Worm (Caenorhabditis elegans) whole organism, L2 larva: ENCODE results near the gene F57G4.10.

Experiments used
- ZK546.5 ChIP-seq: sonication (generic microtip); optimal IDR thresholded peaks from 2 replicates; lab custom pipeline; 2017; ENCODE audit warnings: missing biosample characterization, missing genetic modification characterization
- egl-27 ChIP-seq: sonication (generic microtip); optimal IDR thresholded peaks from 3 replicates; lab custom pipeline; 2017; ENCODE audit warnings: missing biosample characterization, missing genetic modification reagents, missing genetic modification characterization
- lin-39 ChIP-seq: fragments of 150-350 bp; optimal IDR thresholded peaks from 2 replicates; lab custom pipeline; 2014; ENCODE audit warnings: missing biosample characterization, missing genetic modification reagents, missing genetic modification characterization
- nhr-237 ChIP-seq: fragments of 150-350 bp; optimal IDR thresholded peaks from 2 replicates; lab custom pipeline; 2014; ENCODE audit warnings: missing biosample characterization, missing genetic modification characterization
- unc-39 ChIP-seq: fragments of 150-350 bp; optimal IDR thresholded peaks from 2 replicates; lab custom pipeline; 2014; ENCODE audit warnings: missing biosample characterization, missing genetic modification characterization
- unc-62 ChIP-seq: fragments of 150-350 bp; optimal IDR thresholded peaks from 2 replicates; lab custom pipeline; 2014; ENCODE audit warnings: missing biosample characterization, missing genetic modification reagents, missing genetic modification characterization

- TF ChIP-seq nhr-237 (tag; lab: Kevin White, UChicago) (no peak), lin-39 (no peak), unc-39 (tag; lab: Kevin White, UChicago) (no peak), unc-62 (no peak), egl-27 (tag; lab: Kevin White, UChicago) (no peak), ZK546.5 (tag; lab: Kevin White, UChicago) (no peak)
Measured at ce11 chrV:17668531-17668930, 39.9 kb downstream of the F57G4.10 start, which contains the start of gene str-89.
